Fruit fly (Drosophila melanogaster) whole organism, embryonic: ENCODE results near the gene Pxn.

Source experiments
- Atf-2 ChIP-seq: fragments of 200-800 bp; sonication (Bioruptor generic); optimal IDR thresholded peaks from 2 replicates; lab custom pipeline; 2016; ENCODE audit warnings: missing biosample characterization, missing genetic modification characterization
- BEAF-32 ChIP-seq: fragments of 200-800 bp; sonication (Bioruptor generic); optimal IDR thresholded peaks from 3 replicates; lab custom pipeline; 2017; ENCODE audit warnings: missing biosample characterization, missing genetic modification characterization, mild to moderate bottlenecking, moderate library complexity, missing genetic modification reagents
- CG10147 ChIP-seq: fragments of 200-800 bp; sonication (Bioruptor generic); optimal IDR thresholded peaks from 2 replicates; lab custom pipeline; 2019; ENCODE audit warnings: missing biosample characterization, mild to moderate bottlenecking, missing genetic modification characterization, moderate library complexity
- CG11696 ChIP-seq: fragments of 200-800 bp; sonication (Bioruptor generic); IDR thresholded peaks from 2 replicates; pipeline ENCODE4 v1.3.6; 2022; ENCODE audit warnings: missing biosample characterization, missing genetic modification characterization
- CG11723 ChIP-seq: fragments of 200-800 bp; sonication (Bioruptor generic); optimal IDR thresholded peaks from 2 replicates; lab custom pipeline; 2017; ENCODE audit warnings: missing biosample characterization, mild to moderate bottlenecking, missing genetic modification characterization
- CG13287 ChIP-seq: fragments of 200-800 bp; sonication (Bioruptor generic); IDR thresholded peaks from 2 replicates; pipeline ENCODE4 v1.3.6; 2022; ENCODE audit warnings: missing biosample characterization, missing genetic modification characterization; ENCODE audit not compliant: partially characterized antibody
- CG16815 ChIP-seq: fragments of 200-800 bp; sonication (Bioruptor generic); optimal IDR thresholded peaks from 3 replicates; lab custom pipeline; 2017; ENCODE audit warnings: missing biosample characterization, mild to moderate bottlenecking, missing genetic modification characterization
- CG16863 ChIP-seq: fragments of 200-800 bp; sonication (Bioruptor generic); optimal IDR thresholded peaks from 3 replicates; lab custom pipeline; 2016; ENCODE audit warnings: missing biosample characterization, missing genetic modification characterization
- CG18764 ChIP-seq: fragments of 200-800 bp; sonication (Bioruptor generic); optimal IDR thresholded peaks from 3 replicates; lab custom pipeline; 2016; ENCODE audit warnings: missing biosample characterization, missing genetic modification characterization
- CG2116 ChIP-seq: fragments of 200-800 bp; sonication (Bioruptor generic); optimal IDR thresholded peaks from 3 replicates; lab custom pipeline; 2018; ENCODE audit warnings: missing biosample characterization, mild to moderate bottlenecking, missing genetic modification characterization
- CG34224 ChIP-seq: fragments of 200-800 bp; sonication (Bioruptor generic); IDR thresholded peaks from 3 replicates; pipeline ENCODE4 v1.3.6; 2022; ENCODE audit warnings: missing biosample characterization, missing genetic modification characterization; ENCODE audit not compliant: partially characterized antibody
- CG4282 ChIP-seq: fragments of 200-800 bp; sonication (Bioruptor generic); optimal IDR thresholded peaks from 2 replicates; lab custom pipeline; 2016; ENCODE audit warnings: missing biosample characterization, missing genetic modification characterization
- CG4617 ChIP-seq: fragments of 200-800 bp; sonication (Bioruptor generic); optimal IDR thresholded peaks from 3 replicates; lab custom pipeline; 2016; ENCODE audit warnings: missing biosample characterization, missing genetic modification characterization, borderline replicate concordance
- CG5245 ChIP-seq: fragments of 200-800 bp; sonication (Bioruptor generic); optimal IDR thresholded peaks from 3 replicates; lab custom pipeline; 2016; ENCODE audit warnings: missing biosample characterization, missing genetic modification characterization
- CG7372 ChIP-seq: fragments of 200-800 bp; sonication (Bioruptor generic); IDR thresholded peaks from 2 replicates; pipeline ENCODE4 v1.3.6; 2022; ENCODE audit warnings: missing biosample characterization, missing genetic modification characterization
- CHES-1-like ChIP-seq: fragments of 200-800 bp; sonication (Bioruptor generic); optimal IDR thresholded peaks from 2 replicates; lab custom pipeline; 2016; ENCODE audit warnings: missing biosample characterization, missing genetic modification characterization
- CTCF ChIP-seq: fragments of 200-800 bp; sonication (Bioruptor generic); optimal IDR thresholded peaks from 2 replicates; lab custom pipeline; 2017; ENCODE audit warnings: missing biosample characterization, mild to moderate bottlenecking, missing genetic modification characterization, moderate library complexity
- D19B ChIP-seq: fragments of 200-800 bp; sonication (Bioruptor generic); optimal IDR thresholded peaks from 2 replicates; lab custom pipeline; 2017; ENCODE audit warnings: missing biosample characterization, mild to moderate bottlenecking, missing genetic modification characterization
- Dll ChIP-seq: fragments of 200-800 bp; sonication (Bioruptor generic); IDR thresholded peaks from 4 replicates; pipeline ENCODE4 v1.3.6; 2022; ENCODE audit warnings: missing biosample characterization, missing genetic modification characterization; ENCODE audit not compliant: partially characterized antibody
- Dp ChIP-seq: fragments of 200-800 bp; sonication (Bioruptor generic); optimal IDR thresholded peaks from 2 replicates; lab custom pipeline; 2018; ENCODE audit warnings: missing biosample characterization, mild to moderate bottlenecking, missing genetic modification characterization, moderate library complexity
- Dref ChIP-seq: fragments of 200-800 bp; sonication (Bioruptor generic); IDR thresholded peaks from 2 replicates; pipeline ENCODE4 v1.3.6; 2022; ENCODE audit warnings: missing biosample characterization, missing genetic modification characterization
- Drgx ChIP-seq: fragments of 200-800 bp; sonication (Bioruptor generic); IDR thresholded peaks from 2 replicates; pipeline ENCODE4 v1.3.6; 2022; ENCODE audit warnings: missing biosample characterization, missing genetic modification characterization
- E2f2 ChIP-seq: fragments of 200-800 bp; sonication (Bioruptor generic); IDR thresholded peaks from 2 replicates; pipeline ENCODE4 v1.3.6; 2022; ENCODE audit warnings: missing biosample characterization, missing genetic modification characterization
- Ets65A ChIP-seq: fragments of 200-800 bp; sonication (Bioruptor generic); peaks from one replicate; lab custom pipeline; 2016; ENCODE audit warnings: missing biosample characterization, missing genetic modification characterization
- HLH54F ChIP-seq: fragments of 200-800 bp; sonication (Bioruptor generic); optimal IDR thresholded peaks from 3 replicates; lab custom pipeline; 2016; ENCODE audit warnings: missing biosample characterization, missing genetic modification characterization
- MBD-R2 ChIP-seq: fragments of 200-800 bp; sonication (Bioruptor generic); IDR thresholded peaks from 2 replicates; pipeline ENCODE4 v1.3.6; 2022; ENCODE audit warnings: missing biosample characterization, missing genetic modification characterization
- Myb ChIP-seq: fragments of 200-800 bp; sonication (Bioruptor generic); optimal IDR thresholded peaks from 2 replicates; lab custom pipeline; 2016; ENCODE audit warnings: missing biosample characterization, missing genetic modification characterization
- Ptx1 ChIP-seq: fragments of 200-800 bp; sonication (Bioruptor generic); IDR thresholded peaks from 2 replicates; pipeline ENCODE4 v1.3.6; 2022; ENCODE audit warnings: missing biosample characterization, missing genetic modification characterization
- Scr ChIP-seq: fragments of 200-800 bp; sonication (Bioruptor generic); IDR thresholded peaks from 2 replicates; pipeline ENCODE4 v1.3.6; 2022; ENCODE audit warnings: missing biosample characterization, missing genetic modification characterization; ENCODE audit not compliant: partially characterized antibody
- Sox102F ChIP-seq: fragments of 200-800 bp; sonication (Bioruptor generic); optimal IDR thresholded peaks from 2 replicates; lab custom pipeline; 2018; ENCODE audit warnings: missing biosample characterization, mild to moderate bottlenecking, missing genetic modification characterization, moderate library complexity
- bbx ChIP-seq: fragments of 200-800 bp; sonication (Bioruptor generic); IDR thresholded peaks from 2 replicates; pipeline ENCODE4 v1.3.6; 2022; ENCODE audit warnings: missing biosample characterization, missing genetic modification characterization; ENCODE audit not compliant: partially characterized antibody
- corto ChIP-seq: fragments of 200-800 bp; sonication (Bioruptor generic); optimal IDR thresholded peaks from 2 replicates; lab custom pipeline; 2016; ENCODE audit warnings: missing biosample characterization, mild to moderate bottlenecking, missing genetic modification characterization, moderate library complexity
- crp ChIP-seq, 2 experiments: fragments of 200-800 bp; sonication (Bioruptor generic); optimal IDR thresholded peaks; 2 replicates in 1 of 2; 3 replicates in 1 of 2; lab custom pipeline; 2017; ENCODE audit warnings: missing biosample characterization in 2 of 2, missing genetic modification characterization in 2 of 2, mild to moderate bottlenecking in 1 of 2, moderate library complexity in 1 of 2
- phol ChIP-seq: fragments of 200-800 bp; sonication (Bioruptor generic); optimal IDR thresholded peaks from 3 replicates; lab custom pipeline; 2018; ENCODE audit warnings: missing biosample characterization, mild to moderate bottlenecking, missing genetic modification characterization, moderate library complexity
- pzg ChIP-seq: fragments of 200-800 bp; sonication (Bioruptor generic); optimal IDR thresholded peaks from 3 replicates; lab custom pipeline; 2018; ENCODE audit warnings: missing biosample characterization, mild to moderate bottlenecking, missing genetic modification characterization, moderate library complexity
- ro ChIP-seq: fragments of 200-800 bp; sonication (Bioruptor generic); IDR thresholded peaks from 2 replicates; pipeline ENCODE4 v1.3.6; 2022; ENCODE audit warnings: missing biosample characterization, missing genetic modification characterization
- row ChIP-seq: fragments of 200-800 bp; sonication (Bioruptor generic); IDR thresholded peaks from 3 replicates; pipeline ENCODE4 v1.3.6; 2022; ENCODE audit warnings: missing biosample characterization, missing genetic modification characterization
- salm ChIP-seq: fragments of 200-800 bp; sonication (Bioruptor generic); optimal IDR thresholded peaks from 2 replicates; lab custom pipeline; 2018; ENCODE audit warnings: missing biosample characterization, mild to moderate bottlenecking, missing genetic modification characterization
- schlank ChIP-seq: fragments of 200-800 bp; sonication (Bioruptor generic); optimal IDR thresholded peaks from 2 replicates; lab custom pipeline; 2018; ENCODE audit warnings: missing biosample characterization, mild to moderate bottlenecking, missing genetic modification characterization
- sens ChIP-seq: fragments of 200-800 bp; sonication (Bioruptor generic); peaks from one replicate; lab custom pipeline; 2016; ENCODE audit warnings: missing biosample characterization, missing genetic modification characterization
- stwl ChIP-seq: fragments of 200-800 bp; sonication (Bioruptor generic); optimal IDR thresholded peaks from 3 replicates; lab custom pipeline; 2018; ENCODE audit warnings: missing biosample characterization, mild to moderate bottlenecking, missing genetic modification characterization, moderate library complexity
- trem ChIP-seq: fragments of 200-800 bp; optimal IDR thresholded peaks from 3 replicates; lab custom pipeline; 2019; ENCODE audit warnings: missing biosample characterization, mild to moderate bottlenecking, missing genetic modification characterization, moderate library complexity
- unc-4 ChIP-seq: fragments of 200-800 bp; sonication (Bioruptor generic); IDR thresholded peaks from 2 replicates; pipeline ENCODE4 v1.3.6; 2022; ENCODE audit warnings: missing biosample characterization, missing genetic modification characterization; ENCODE audit not compliant: partially characterized antibody
- wor ChIP-seq: fragments of 200-800 bp; sonication (Bioruptor generic); IDR thresholded peaks from 2 replicates; pipeline ENCODE4 v1.3.6; 2022; ENCODE audit warnings: missing biosample characterization, missing genetic modification characterization

Pxn gene

dm6 chr3L:2631406-2631805, 1.5 kb upstream of the Pxn start, which contains the start of the genes CG42245 and MEP-1 (continued):
- TF ChIP-seq Sox102F (peak; percentile 40), salm (tag; lab: Kevin White, UChicago) (no peak), CHES-1-like (peak; percentile 41), corto (peak; percentile 20), CG16815 (GFP tag; lab: Kevin White, UChicago) (no peak), CG11696 (GFP tag; lab: Robert Waterston, UW) (no peak)

- peak; percentile 15 for TF ChIP-seq D19B (GFP tag; lab: Kevin White, UChicago)
- no peak for TF ChIP-seq CG4617
- TF ChIP-seq CG18764 (GFP tag; lab: Kevin White, UChicago) = no peak
- peak; percentile 39; the same call in 1 of the 3 replicates for TF ChIP-seq row (GFP tag; lab: Robert Waterston, UW)
- TF ChIP-seq Ptx1 = no peak
- TF ChIP-seq Drgx (GFP tag; lab: Robert Waterston, UW) = peak; percentile 27; the same call in 1 of the 2 replicates
- TF ChIP-seq, all 482 proteins: peak for 3
Measured at dm6 chr3L:2614222-2614621, 15.6 kb downstream of the Pxn start.

- TF ChIP-seq CG7372 (GFP tag; lab: Robert Waterston, UW) (peak; percentile 82), CG16863 (GFP tag; lab: Kevin White, UChicago) (no peak), CG11723 (no peak), CTCF (GFP tag; lab: Kevin White, UChicago) (peak; percentile 51), phol (tag; lab: Kevin White, UChicago) (peak; percentile 43), CG5245 (no peak), HLH54F (GFP tag; lab: Kevin White, UChicago) (no peak), sens (GFP tag; lab: Kevin White, UChicago) (peak; percentile 62)
Measured at dm6 chr3L:2608825-2609224, 21.0 kb downstream of the Pxn start.

- TF ChIP-seq CG34224 = peak; percentile 54; the same call in 1 of the 3 replicates
- TF ChIP-seq E2f2 (GFP tag; lab: Robert Waterston, UW) = peak; percentile 31; the same call in 1 of the 2 replicates
- TF ChIP-seq pzg = peak; percentile 13
- peak; percentile 33 for TF ChIP-seq CG2116 (GFP tag; lab: Kevin White, UChicago)
- no peak for TF ChIP-seq ro (GFP tag; lab: Robert Waterston, UW)
- TF ChIP-seq bbx (GFP tag; lab: Robert Waterston, UW) = 0 out of 2 replicates have a peak, but pooled peaks have one; percentile 49
- peak; percentile 11 for TF ChIP-seq Dp
- no peak for TF ChIP-seq wor (GFP tag; lab: Robert Waterston, UW)
- peak; percentile 15 for TF ChIP-seq BEAF-32
- peak; percentile 65 for TF ChIP-seq Dref (GFP tag; lab: Robert Waterston, UW)
- peak; percentile 14 for TF ChIP-seq stwl
- TF ChIP-seq CG4282 (GFP tag; lab: Kevin White, UChicago) = no peak
- TF ChIP-seq Atf-2 (GFP tag; lab: Kevin White, UChicago) = no peak
- peak; percentile 61 for TF ChIP-seq Ets65A (GFP tag; lab: Kevin White, UChicago)
- 0 out of 2 replicates have a peak, but pooled peaks have one; percentile 24 for TF ChIP-seq Scr (GFP tag; lab: Robert Waterston, UW)
- peak in 1 of 2 experiments; percentile 82 for TF ChIP-seq crp (GFP tag; optimal IDR thresholded peaks at IDR 0.05; lab: Kevin White, UChicago)
- TF ChIP-seq MBD-R2 = peak; percentile 45; the same call in 1 of the 2 replicates
- peak; percentile 48; the same call in 3 of the 4 replicates for TF ChIP-seq Dll (GFP tag; lab: Robert Waterston, UW)
- peak; percentile 37; the same call in 1 of the 2 replicates for TF ChIP-seq unc-4 (GFP tag; lab: Robert Waterston, UW)
- peak; percentile 38 for TF ChIP-seq Myb
- peak; percentile 10 for TF ChIP-seq trem (tag; lab: Kevin White, UChicago)
- TF ChIP-seq CG13287 (GFP tag; lab: Robert Waterston, UW) = peak; percentile 37; the same call in 1 of the 2 replicates
- no peak for TF ChIP-seq CG10147 (GFP tag; lab: Kevin White, UChicago)
- TF ChIP-seq schlank = no peak
- TF ChIP-seq, all 482 proteins: peak for 18
Measured at dm6 chr3L:2600144-2600543, 29.7 kb downstream of the Pxn start, which contains the start of gene CG16986. TSS of gene CG16986 (plus strand) at chr3L:2600331.
